Worm (Caenorhabditis elegans) whole organism, L1 larva: ENCODE data around the gene ech-6.

Experiments used
- C04F5.9 ChIP-seq: sonication (generic microtip); optimal IDR thresholded peaks from 2 replicates; lab custom pipeline; 2016; ENCODE audit warnings: missing genetic modification characterization, missing compliant biosample characterization
- alr-1 ChIP-seq: fragments of 200-800 bp; sonication (Bioruptor generic); optimal IDR thresholded peaks from 2 replicates; lab custom pipeline; 2018; ENCODE audit warnings: borderline replicate concordance, mild to moderate bottlenecking, missing genetic modification characterization, missing compliant biosample characterization
- aly-2 ChIP-seq: fragments of 150-350 bp; optimal IDR thresholded peaks from 2 replicates; lab custom pipeline; 2014; ENCODE audit warnings: missing biosample characterization, missing genetic modification characterization
- ama-1 ChIP-seq: fragments of 150-350 bp; optimal IDR thresholded peaks from 2 replicates; lab custom pipeline; 2014
- blmp-1 ChIP-seq: fragments of 150-350 bp; optimal IDR thresholded peaks from 2 replicates; lab custom pipeline; 2014; ENCODE audit warnings: missing biosample characterization, missing genetic modification characterization
- ceh-8 ChIP-seq: fragments of 200-800 bp; sonication (Bioruptor generic); optimal IDR thresholded peaks from 2 replicates; lab custom pipeline; 2018; ENCODE audit warnings: mild to moderate bottlenecking, missing genetic modification characterization, moderate library complexity, missing compliant biosample characterization
- ceh-82 ChIP-seq, 3 experiments: fragments of 150-350 bp in 1 of 3; sonication (generic microtip) in 2 of 3; optimal IDR thresholded peaks; 2 replicates each; lab custom pipeline; 2014 to 2017; ENCODE audit warnings: missing biosample characterization in 3 of 3, missing genetic modification characterization in 3 of 3
- ceh-90 ChIP-seq: sonication (generic microtip); optimal IDR thresholded peaks from 2 replicates; lab custom pipeline; 2016; ENCODE audit warnings: missing genetic modification characterization, missing compliant biosample characterization
- dpl-1 ChIP-seq, 3 experiments: fragments of 150-350 bp in 2 of 3; sonication (generic microtip) in 1 of 3; optimal IDR thresholded peaks; 2 replicates each; lab custom pipeline; 2014 to 2017; ENCODE audit warnings: missing biosample characterization in 3 of 3, missing genetic modification characterization in 3 of 3, missing genetic modification reagents in 3 of 3
- efl-1 ChIP-seq, 4 experiments: fragments of 150-350 bp; optimal IDR thresholded peaks in 3 of 4; peaks in 1 of 4; 1 replicate in 1 of 4; 2 replicates in 3 of 4; lab custom pipeline; 2014; ENCODE audit warnings: missing biosample characterization in 2 of 4, missing genetic modification characterization in 2 of 4, missing genetic modification reagents in 2 of 4
- egl-27 ChIP-seq, 2 experiments: fragments of 150-350 bp in 1 of 2; sonication (generic microtip); optimal IDR thresholded peaks; 3 replicates each; lab custom pipeline; 2017 to 2018; ENCODE audit warnings: missing biosample characterization in 2 of 2, missing genetic modification characterization in 2 of 2, missing genetic modification reagents in 2 of 2
- elt-2 ChIP-seq: sonication (generic microtip); optimal IDR thresholded peaks from 2 replicates; lab custom pipeline; 2016; ENCODE audit warnings: missing genetic modification characterization, mild to moderate bottlenecking, inconsistent platforms, missing compliant biosample characterization, missing genetic modification reagents
- elt-3 ChIP-seq, 6 experiments: fragments of 150-350 bp in 1 of 6; sonication (generic microtip); optimal IDR thresholded peaks; 2 replicates each; lab custom pipeline; 2017 to 2018; ENCODE audit warnings: missing biosample characterization in 6 of 6, missing genetic modification characterization in 6 of 6, inconsistent platforms in 1 of 6
- ets-5 ChIP-seq: fragments of 200-800 bp; sonication (Bioruptor generic); IDR thresholded peaks from 2 replicates; pipeline ENCODE4 v1.3.6; 2022; ENCODE audit warnings: missing genetic modification characterization, missing compliant biosample characterization
- fkh-4 ChIP-seq: sonication (generic microtip); optimal IDR thresholded peaks from 2 replicates; lab custom pipeline; 2016; ENCODE audit warnings: missing compliant biosample characterization, missing genetic modification characterization, borderline replicate concordance
- fkh-8 ChIP-seq: sonication (generic microtip); optimal IDR thresholded peaks from 2 replicates; lab custom pipeline; 2016; ENCODE audit warnings: mild to moderate bottlenecking, missing genetic modification characterization, missing compliant biosample characterization
- fos-1 ChIP-seq: fragments of 150-350 bp; optimal IDR thresholded peaks from 2 replicates; lab custom pipeline; 2014; ENCODE audit warnings: missing biosample characterization, missing genetic modification characterization
- hlh-17 ChIP-seq: fragments of 200-800 bp; sonication (Bioruptor generic); optimal IDR thresholded peaks from 2 replicates; lab custom pipeline; 2018; ENCODE audit warnings: missing genetic modification characterization, mild to moderate bottlenecking, missing compliant biosample characterization, moderate library complexity, borderline replicate concordance
- irx-1 ChIP-seq: sonication (generic microtip); optimal IDR thresholded peaks from 2 replicates; lab custom pipeline; 2016; ENCODE audit warnings: missing genetic modification characterization, missing compliant biosample characterization
- jun-1 ChIP-seq: fragments of 150-350 bp; optimal IDR thresholded peaks from 2 replicates; lab custom pipeline; 2014; ENCODE audit warnings: missing biosample characterization, missing genetic modification reagents, missing genetic modification characterization
- lin-13 ChIP-seq: fragments of 150-350 bp; optimal IDR thresholded peaks from 2 replicates; lab custom pipeline; 2014; ENCODE audit warnings: missing biosample characterization, missing genetic modification reagents, missing genetic modification characterization
- lin-14 ChIP-seq: fragments of 200-800 bp; sonication (Bioruptor generic); optimal IDR thresholded peaks from 2 replicates; lab custom pipeline; 2018; ENCODE audit warnings: mild to moderate bottlenecking, missing genetic modification characterization, moderate library complexity, missing compliant biosample characterization
- lin-15B ChIP-seq: fragments of 150-350 bp; sonication (generic microtip); optimal IDR thresholded peaks from 3 replicates; lab custom pipeline; 2014; ENCODE audit warnings: missing biosample characterization, missing genetic modification characterization
- lir-3 ChIP-seq: sonication (generic microtip); optimal IDR thresholded peaks from 2 replicates; lab custom pipeline; 2016; ENCODE audit warnings: mild to moderate bottlenecking, missing genetic modification characterization, moderate library complexity, missing compliant biosample characterization; ENCODE audit not compliant: poor library complexity
- mab-9 ChIP-seq: fragments of 200-800 bp; sonication (Bioruptor generic); IDR thresholded peaks from 2 replicates; pipeline ENCODE4 v1.3.6; 2022; ENCODE audit warnings: missing genetic modification reagents, missing genetic modification characterization, missing compliant biosample characterization
- mdl-1 ChIP-seq, 2 experiments: fragments of 150-350 bp; optimal IDR thresholded peaks; 2 replicates each; lab custom pipeline; 2014 to 2017; ENCODE audit warnings: missing biosample characterization in 2 of 2, missing genetic modification characterization in 2 of 2, inconsistent platforms in 1 of 2
- mef-2 ChIP-seq: fragments of 150-350 bp; optimal IDR thresholded peaks from 2 replicates; lab custom pipeline; 2014; ENCODE audit warnings: missing biosample characterization, missing genetic modification characterization
- mep-1 ChIP-seq: fragments of 150-350 bp; optimal IDR thresholded peaks from 2 replicates; lab custom pipeline; 2014; ENCODE audit warnings: missing biosample characterization, missing genetic modification characterization
- nhr-12 ChIP-seq: sonication (generic microtip); optimal IDR thresholded peaks from 2 replicates; lab custom pipeline; 2017; ENCODE audit warnings: missing biosample characterization, missing genetic modification characterization
- nhr-19 ChIP-seq: fragments of 200-800 bp; sonication (Bioruptor generic); conservative IDR thresholded peaks from 2 replicates; pipeline ENCODE4 v1.3.6; 2022; ENCODE audit warnings: missing genetic modification characterization, missing compliant biosample characterization
- nhr-20 ChIP-seq: sonication (generic microtip); optimal IDR thresholded peaks from 2 replicates; lab custom pipeline; 2016; ENCODE audit warnings: mild to moderate bottlenecking, missing genetic modification characterization, missing compliant biosample characterization
- nhr-28 ChIP-seq: fragments of 150-350 bp; optimal IDR thresholded peaks from 2 replicates; lab custom pipeline; 2014; ENCODE audit warnings: missing biosample characterization, missing genetic modification characterization
- nhr-47 ChIP-seq: sonication (generic microtip); optimal IDR thresholded peaks from 2 replicates; lab custom pipeline; 2016; ENCODE audit warnings: mild to moderate bottlenecking, missing genetic modification characterization, moderate library complexity, missing compliant biosample characterization
- nhr-71 ChIP-seq: sonication (generic microtip); optimal IDR thresholded peaks from 2 replicates; lab custom pipeline; 2016; ENCODE audit warnings: mild to moderate bottlenecking, missing genetic modification characterization, moderate library complexity, missing compliant biosample characterization
- nhr-76 ChIP-seq: sonication (generic microtip); optimal IDR thresholded peaks from 2 replicates; lab custom pipeline; 2017; ENCODE audit warnings: missing biosample characterization, missing genetic modification characterization
- nhr-84 ChIP-seq: sonication (generic microtip); optimal IDR thresholded peaks from 2 replicates; lab custom pipeline; 2017; ENCODE audit warnings: missing biosample characterization, missing genetic modification characterization
- nhr-85 ChIP-seq: sonication (generic microtip); peaks from one replicate; lab custom pipeline; 2016; ENCODE audit warnings: missing genetic modification characterization, inconsistent platforms, missing compliant biosample characterization
- nhr-90 ChIP-seq: sonication (generic microtip); optimal IDR thresholded peaks from 2 replicates; lab custom pipeline; 2016; ENCODE audit warnings: mild to moderate bottlenecking, missing genetic modification characterization, missing compliant biosample characterization; ENCODE audit not compliant: poor library complexity
- pax-3 ChIP-seq: fragments of 200-800 bp; sonication (Bioruptor generic); optimal IDR thresholded peaks from 2 replicates; lab custom pipeline; 2018; ENCODE audit warnings: mild to moderate bottlenecking, missing genetic modification characterization, moderate library complexity, missing compliant biosample characterization
- snpc-4 ChIP-seq: fragments of 150-350 bp; optimal IDR thresholded peaks from 2 replicates; lab custom pipeline; 2014; ENCODE audit warnings: missing biosample characterization, missing genetic modification characterization
- snu-23 ChIP-seq: sonication (generic microtip); optimal IDR thresholded peaks from 2 replicates; lab custom pipeline; 2016; ENCODE audit warnings: missing genetic modification characterization, missing compliant biosample characterization
- sox-4 ChIP-seq: sonication (generic microtip); optimal IDR thresholded peaks from 2 replicates; lab custom pipeline; 2016; ENCODE audit warnings: missing genetic modification characterization, missing compliant biosample characterization
- sup-37 ChIP-seq: fragments of 200-800 bp; sonication (Bioruptor generic); optimal IDR thresholded peaks from 2 replicates; lab custom pipeline; 2018; ENCODE audit warnings: mild to moderate bottlenecking, missing genetic modification characterization, missing compliant biosample characterization
- swsn-7 ChIP-seq: sonication (generic microtip); optimal IDR thresholded peaks from 2 replicates; lab custom pipeline; 2016; ENCODE audit warnings: missing genetic modification characterization, missing compliant biosample characterization
- tbx-2 ChIP-seq: sonication (generic microtip); optimal IDR thresholded peaks from 2 replicates; lab custom pipeline; 2016; ENCODE audit warnings: missing genetic modification characterization, missing compliant biosample characterization
- tlp-1 ChIP-seq: fragments of 150-350 bp; optimal IDR thresholded peaks from 2 replicates; lab custom pipeline; 2014; ENCODE audit warnings: missing biosample characterization, missing genetic modification characterization
- unc-130 ChIP-seq: fragments of 150-350 bp; optimal IDR thresholded peaks from 2 replicates; lab custom pipeline; 2017; ENCODE audit warnings: missing biosample characterization, missing genetic modification characterization, inconsistent platforms
- unc-62 ChIP-seq: fragments of 150-350 bp; optimal IDR thresholded peaks from 2 replicates; lab custom pipeline; 2014; ENCODE audit warnings: missing biosample characterization, missing genetic modification reagents, missing genetic modification characterization
- unc-86 ChIP-seq: sonication (generic microtip); optimal IDR thresholded peaks from 2 replicates; lab custom pipeline; 2016; ENCODE audit warnings: missing genetic modification characterization, missing compliant biosample characterization
- vab-15 ChIP-seq: sonication (generic microtip); optimal IDR thresholded peaks from 2 replicates; lab custom pipeline; 2017; ENCODE audit warnings: missing genotype, mild to moderate bottlenecking, missing genetic modification characterization, missing compliant biosample characterization
- xbp-1 ChIP-seq: sonication (generic microtip); optimal IDR thresholded peaks from 2 replicates; lab custom pipeline; 2016; ENCODE audit warnings: missing genetic modification characterization, missing compliant biosample characterization

ech-6 gene

DNA sequence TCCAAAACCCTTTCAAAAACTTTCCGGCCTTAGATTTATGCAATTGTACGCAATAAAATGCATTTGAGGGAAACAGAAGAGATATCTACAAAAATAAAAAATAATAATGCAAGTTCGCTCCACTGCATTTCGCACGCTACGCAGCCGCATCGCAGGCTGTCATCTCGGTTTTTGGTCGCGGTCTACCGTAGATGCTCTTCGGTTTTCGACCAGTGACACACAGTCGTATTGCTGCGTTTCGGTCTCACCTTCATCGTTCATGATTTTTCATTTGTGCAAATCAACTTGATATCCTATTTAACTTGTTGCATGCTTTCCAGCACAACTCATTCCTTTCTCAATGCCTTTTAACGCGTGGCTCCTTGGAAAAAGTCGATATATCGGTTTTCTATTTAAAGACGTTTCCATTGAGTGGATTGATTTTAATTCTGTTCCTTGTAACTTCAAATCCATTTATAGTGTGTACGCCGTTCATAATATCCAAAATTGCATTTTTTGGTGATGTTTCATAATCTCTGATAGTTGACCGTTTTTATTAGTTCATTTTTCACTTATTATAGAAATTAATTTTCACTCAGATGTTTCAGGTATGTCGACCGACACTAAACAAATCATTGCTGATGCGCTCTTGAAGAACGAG lies 28.1 kb upstream of the ech-6 start, which contains the start of gene vha-1:
Gene vha-1 (plus strand): TSS at position 590 of the 640 bp plus-strand sequence.
- TF ChIP-seq hlh-17 (GFP tag; lab: Kevin White, UChicago): no peak
- no peak for TF ChIP-seq elt-2 (tag; lab: Kevin White, UChicago)
- TF ChIP-seq mdl-1 (tag; optimal IDR thresholded peaks at IDR 0.05; lab: Kevin White, UChicago): peak in 1 of 2 experiments; percentile 81
- no peak for TF ChIP-seq nhr-12 (tag; lab: Kevin White, UChicago)
- peak; percentile 25 for TF ChIP-seq aly-2 (tag; lab: Kevin White, UChicago)
- TF ChIP-seq mab-9 (GFP tag; lab: Robert Waterston, UW): no peak
- peak; percentile 66 for TF ChIP-seq jun-1 (tag; lab: Kevin White, UChicago)
- peak in 4 of 6 experiments; percentile 11 to 92 (median 79) for TF ChIP-seq elt-3 (tag; optimal IDR thresholded peaks at IDR 0.05; lab: Kevin White, UChicago)
- no peak for TF ChIP-seq irx-1
- TF ChIP-seq alr-1 (tag; lab: Kevin White, UChicago): no peak
- no peak for TF ChIP-seq C04F5.9 (tag; lab: Kevin White, UChicago)
- no peak for TF ChIP-seq ceh-8 (GFP tag; lab: Kevin White, UChicago)
- no peak for TF ChIP-seq unc-62 (GFP tag; lab: Kevin White, UChicago)
- TF ChIP-seq snpc-4 (tag; lab: Kevin White, UChicago): peak; percentile 43
- no peak for TF ChIP-seq ets-5
- no peak for TF ChIP-seq mef-2 (tag; lab: Kevin White, UChicago)
- peak; percentile 67 for TF ChIP-seq xbp-1 (tag; lab: Kevin White, UChicago)
- TF ChIP-seq nhr-20 (tag; lab: Kevin White, UChicago): peak; percentile 88
- TF ChIP-seq lin-13 (GFP tag; lab: Kevin White, UChicago): peak; percentile 83
- TF ChIP-seq nhr-90 (tag; lab: Kevin White, UChicago): peak; percentile 71
- peak; percentile 76 to 82 (median 80) for TF ChIP-seq dpl-1 (GFP tag; optimal IDR thresholded peaks at IDR 0.05; lab: Kevin White, UChicago)
- TF ChIP-seq lin-14 (GFP tag; lab: Kevin White, UChicago): peak; percentile 93
- no peak for TF ChIP-seq egl-27 (tag; optimal IDR thresholded peaks at IDR 0.05; lab: Kevin White, UChicago)
- no peak for TF ChIP-seq ceh-90 (tag; lab: Kevin White, UChicago)
- TF ChIP-seq pax-3 (tag; lab: Kevin White, UChicago): no peak
- peak; percentile 73 for TF ChIP-seq unc-130 (tag; lab: Kevin White, UChicago)
- peak; percentile 85 for TF ChIP-seq nhr-85 (tag; lab: Kevin White, UChicago)
- no peak for TF ChIP-seq sox-4 (tag; lab: Kevin White, UChicago)
- peak; percentile 79 to 89 for TF ChIP-seq efl-1 (optimal IDR thresholded peaks at IDR 0.05; lab: Kevin White, UChicago)
- peak; percentile 79 to 94 for TF ChIP-seq efl-1 (GFP tag; optimal IDR thresholded peaks at IDR 0.05 in 1 of 2; lab: Kevin White, UChicago)
- TF ChIP-seq vab-15 (tag; lab: Kevin White, UChicago): peak; percentile 24
- TF ChIP-seq lir-3: peak; percentile 34
- peak; percentile 61 for TF ChIP-seq fos-1 (tag; lab: Kevin White, UChicago)
- peak; percentile 73 for TF ChIP-seq swsn-7
- TF ChIP-seq nhr-84 (tag; lab: Kevin White, UChicago): no peak
- TF ChIP-seq sup-37 (GFP tag; lab: Kevin White, UChicago): no peak
- TF ChIP-seq nhr-28: no peak
- peak; percentile 78 for TF ChIP-seq nhr-47
- peak; percentile 87 for TF ChIP-seq mep-1 (tag; lab: Kevin White, UChicago)
- no peak for TF ChIP-seq fkh-4 (tag; lab: Kevin White, UChicago)
- peak; percentile 77 for TF ChIP-seq fkh-8 (tag; lab: Kevin White, UChicago)
- peak; percentile 56 for TF ChIP-seq ama-1 (lab: Kevin White, UChicago)
- TF ChIP-seq blmp-1 (tag; lab: Kevin White, UChicago): peak; percentile 57
- peak; percentile 95 for TF ChIP-seq lin-15B (tag; lab: Kevin White, UChicago)
- TF ChIP-seq ceh-82 (tag; optimal IDR thresholded peaks at IDR 0.05; lab: Kevin White, UChicago): peak; percentile 74 to 95 (median 83)
- no peak for TF ChIP-seq tlp-1 (tag; lab: Kevin White, UChicago)
- TF ChIP-seq nhr-76 (tag; lab: Kevin White, UChicago): no peak
- TF ChIP-seq nhr-19: peak; percentile 53
- peak; percentile 81 for TF ChIP-seq tbx-2 (tag; lab: Kevin White, UChicago)
- TF ChIP-seq snu-23 (GFP tag; lab: Kevin White, UChicago): peak; percentile 94
- peak; percentile 90 for TF ChIP-seq nhr-71 (tag; lab: Kevin White, UChicago)
- peak; percentile 55 for TF ChIP-seq unc-86 (tag; lab: Kevin White, UChicago)
